Fruit fly (Drosophila melanogaster): ENCODE data around the gene bcn92.

Gene bcn92

dm6 chrX:2137587-2138341 lies 11.7 kb downstream of the bcn92 start (continued):
- peak; percentile 99 for TF ChIP-seq fd3F (GFP tag; optimal IDR thresholded peaks at IDR 0.05)
- TF ChIP-seq Vsx1 (GFP tag; optimal IDR thresholded peaks at IDR 0.05), result peak; percentile 97
- TF ChIP-seq CG17385 (GFP tag; optimal IDR thresholded peaks at IDR 0.05), result peak; percentile 99
- TF ChIP-seq CG18764 (GFP tag; optimal IDR thresholded peaks at IDR 0.05), result peak; percentile 97
- TF ChIP-seq ftz-f1 (GFP tag; optimal IDR thresholded peaks at IDR 0.05), result peak; percentile 32
- TF ChIP-seq Dbx (GFP tag; IDR thresholded peaks at IDR 0.05), result peak; percentile 99
- peak; percentile 84 for TF ChIP-seq da (GFP tag; optimal IDR thresholded peaks at IDR 0.05)
- peak; percentile 90 for TF ChIP-seq nerfin-2 (GFP tag; IDR thresholded peaks at IDR 0.05; ENCODE audit: partially characterized antibody)
- TF ChIP-seq Side (GFP tag; optimal IDR thresholded peaks at IDR 0.05), result peak; percentile 92
- peak; percentile 99 for TF ChIP-seq Sox102F (GFP tag; optimal IDR thresholded peaks at IDR 0.05)
- peak; percentile 94 for TF ChIP-seq ham (GFP tag; IDR thresholded peaks at IDR 0.05)
- peak; percentile 99 for TF ChIP-seq gsb-n (tag; optimal IDR thresholded peaks at IDR 0.05)
- TF ChIP-seq pros (GFP tag; optimal IDR thresholded peaks at IDR 0.05), result peak; percentile 99
- peak; percentile 99 for TF ChIP-seq tgo (GFP tag; IDR thresholded peaks at IDR 0.05)
- peak; percentile 99 for TF ChIP-seq esg (GFP tag; conservative IDR thresholded peaks at IDR 0.05)
- peak; percentile 97 for TF ChIP-seq kah (GFP tag; optimal IDR thresholded peaks at IDR 0.05)
- peak; percentile 100 for TF ChIP-seq CG18599 (GFP tag; optimal IDR thresholded peaks at IDR 0.05)
- peak; percentile 99 for TF ChIP-seq so (GFP tag; IDR thresholded peaks at IDR 0.05)
- TF ChIP-seq Mes4 (GFP tag; optimal IDR thresholded peaks at IDR 0.05), result peak; percentile 87
- TF ChIP-seq Atf6 (GFP tag; IDR thresholded peaks at IDR 0.05), result peak; percentile 99
- TF ChIP-seq fd96Cb (tag; optimal IDR thresholded peaks at IDR 0.05), result peak; percentile 99
- TF ChIP-seq Ets65A (GFP tag), result peak; percentile 97
- peak; percentile 64 for TF ChIP-seq Scr (GFP tag; IDR thresholded peaks at IDR 0.05; ENCODE audit: partially characterized antibody)
- peak; percentile 97 for TF ChIP-seq Kr (GFP tag; optimal IDR thresholded peaks at IDR 0.05)
- peak; percentile 95 for TF ChIP-seq CG15514 (GFP tag; optimal IDR thresholded peaks at IDR 0.05)
- TF ChIP-seq unc-4 (GFP tag; IDR thresholded peaks at IDR 0.05; ENCODE audit: partially characterized antibody), result no peak
- peak; percentile 67 for TF ChIP-seq CG11398 (GFP tag; optimal IDR thresholded peaks at IDR 0.05)
- peak; percentile 49 for TF ChIP-seq bbx (GFP tag; IDR thresholded peaks at IDR 0.05; ENCODE audit: partially characterized antibody)
- peak; percentile 86 for TF ChIP-seq D19B (GFP tag; optimal IDR thresholded peaks at IDR 0.05)
- peak; percentile 54; the same call in 1 of the 2 replicates for TF ChIP-seq aop (GFP tag; IDR thresholded peaks at IDR 0.05)
- peak in 1 of 2 experiments; percentile 100 for TF ChIP-seq eve (GFP tag; optimal IDR thresholded peaks at IDR 0.05)
- peak; percentile 97 for TF ChIP-seq CG3065 (GFP tag; optimal IDR thresholded peaks at IDR 0.05)
- peak; percentile 99 for TF ChIP-seq CG10979 (tag; optimal IDR thresholded peaks at IDR 0.05)
- peak; percentile 99 for TF ChIP-seq zfh1 (GFP tag; IDR thresholded peaks at IDR 0.05)
- TF ChIP-seq Antp (GFP tag; optimal IDR thresholded peaks at IDR 0.05), result peak; percentile 85
- peak; percentile 99 for TF ChIP-seq CG11093 (GFP tag; IDR thresholded peaks at IDR 0.05)
- no peak; the same call in 1 of the 2 replicates for TF ChIP-seq CG42726 (GFP tag; IDR thresholded peaks at IDR 0.05; ENCODE audit: partially characterized antibody)
- TF ChIP-seq CG6689 (GFP tag; IDR thresholded peaks at IDR 0.05), result peak; percentile 99
- peak; percentile 99 for TF ChIP-seq nerfin-1 (tag; optimal IDR thresholded peaks at IDR 0.05)
- TF ChIP-seq Bgb (GFP tag; IDR thresholded peaks at IDR 0.05; ENCODE audit: partially characterized antibody), result peak; percentile 47; the same call in 1 of the 2 replicates
- peak; percentile 97 for TF ChIP-seq CG6272 (GFP tag; IDR thresholded peaks at IDR 0.05)
- TF ChIP-seq CG2199 (GFP tag; IDR thresholded peaks at IDR 0.05), result peak; percentile 97
- peak; percentile 99 for TF ChIP-seq row (GFP tag; IDR thresholded peaks at IDR 0.05)
- TF ChIP-seq YL-1 (GFP tag; optimal IDR thresholded peaks at IDR 0.05), result peak; percentile 96
- peak; percentile 71; the same call in 2 of the 3 replicates for TF ChIP-seq CG7963 (GFP tag; IDR thresholded peaks at IDR 0.05; ENCODE audit: partially characterized antibody)
- TF ChIP-seq CG10147 (GFP tag; optimal IDR thresholded peaks at IDR 0.05), result peak; percentile 99
- no peak for TF ChIP-seq br (optimal IDR thresholded peaks at IDR 0.05)
- TF ChIP-seq CG15011 (GFP tag; optimal IDR thresholded peaks at IDR 0.05), result peak; percentile 99
- peak; percentile 98 for TF ChIP-seq CG13775 (GFP tag; optimal IDR thresholded peaks at IDR 0.05)

Measured in whole organism, embryonic.